Worm (Caenorhabditis elegans) whole organism, early embryonic: Measurements from ENCODE around the gene R11D1.2.

Experiments
- B0310.2 ChIP-seq: sonication (generic microtip); optimal IDR thresholded peaks from 2 replicates; lab custom pipeline; 2016; ENCODE audit warnings: mild to moderate bottlenecking, missing genetic modification characterization, missing compliant biosample characterization
- F13C5.2 ChIP-seq: sonication (generic microtip); optimal IDR thresholded peaks from 2 replicates; lab custom pipeline; 2017; ENCODE audit warnings: mild to moderate bottlenecking, missing genetic modification characterization, inconsistent platforms, missing compliant biosample characterization
- aly-1 ChIP-seq: sonication (generic microtip); optimal IDR thresholded peaks from 2 replicates; lab custom pipeline; 2016; ENCODE audit warnings: missing genetic modification characterization, missing compliant biosample characterization
- ama-1 ChIP-seq: fragments of 150-350 bp; optimal IDR thresholded peaks from 2 replicates; lab custom pipeline; 2014
- ceh-36 ChIP-seq: sonication (generic microtip); optimal IDR thresholded peaks from 2 replicates; lab custom pipeline; 2016; ENCODE audit warnings: missing genetic modification characterization, inconsistent platforms, missing compliant biosample characterization
- ets-7 ChIP-seq: sonication (generic microtip); optimal IDR thresholded peaks from 2 replicates; lab custom pipeline; 2016; ENCODE audit warnings: missing genotype, missing genetic modification characterization, missing compliant biosample characterization
- flt-1 ChIP-seq: fragments of 200-800 bp; sonication (Bioruptor generic); IDR thresholded peaks from 2 replicates; pipeline ENCODE4 v1.3.6; 2022; ENCODE audit warnings: missing genetic modification characterization, missing compliant biosample characterization
- hmbx-1 ChIP-seq: sonication (generic microtip); optimal IDR thresholded peaks from 2 replicates; lab custom pipeline; 2016; ENCODE audit warnings: mild to moderate bottlenecking, missing genetic modification characterization, missing compliant biosample characterization
- hmg-4 ChIP-seq: fragments of 200-800 bp; sonication (Bioruptor generic); optimal IDR thresholded peaks from 2 replicates; lab custom pipeline; 2018; ENCODE audit warnings: mild to moderate bottlenecking, missing genetic modification characterization, missing compliant biosample characterization
- pes-1 ChIP-seq: fragments of 200-800 bp; sonication (Bioruptor generic); IDR thresholded peaks from 2 replicates; pipeline ENCODE4 v1.3.6; 2022; ENCODE audit warnings: missing genetic modification reagents, missing genetic modification characterization, missing compliant biosample characterization
- scrt-1 ChIP-seq: fragments of 200-800 bp; sonication (Bioruptor generic); IDR thresholded peaks from 2 replicates; pipeline ENCODE4 v1.3.6; 2022; ENCODE audit warnings: missing genetic modification characterization, missing compliant biosample characterization
- tbx-11 ChIP-seq: fragments of 200-800 bp; sonication (Bioruptor generic); IDR thresholded peaks from 2 replicates; pipeline ENCODE4 v1.3.6; 2022; ENCODE audit warnings: missing genetic modification characterization, missing compliant biosample characterization
- tbx-37 ChIP-seq: fragments of 200-800 bp; sonication (Bioruptor generic); conservative IDR thresholded peaks from 2 replicates; pipeline ENCODE4 v1.3.6; 2022; ENCODE audit warnings: missing genetic modification reagents, missing genetic modification characterization, missing compliant biosample characterization
- tra-4 ChIP-seq: sonication (generic microtip); optimal IDR thresholded peaks from 2 replicates; lab custom pipeline; 2017; ENCODE audit warnings: missing genetic modification characterization, missing compliant biosample characterization

ce11 chrV:12661619-12662018 is 46.8 kb upstream of the R11D1.2 start, which contains the start of gene W05B10.3:
- no peak for TF ChIP-seq ama-1 (lab: Kevin White, UChicago)
- no peak for TF ChIP-seq ets-7 (tag; lab: Kevin White, UChicago)
- TF ChIP-seq aly-1 = no peak
- no peak for TF ChIP-seq tra-4 (tag; lab: Kevin White, UChicago)
- no peak for TF ChIP-seq F13C5.2 (tag; lab: Kevin White, UChicago)
- no peak for TF ChIP-seq hmbx-1 (tag; lab: Kevin White, UChicago)
- no peak for TF ChIP-seq flt-1 (GFP tag; lab: Robert Waterston, UW)
- no peak for TF ChIP-seq pes-1 (GFP tag; lab: Robert Waterston, UW)
- TF ChIP-seq B0310.2 (tag; lab: Kevin White, UChicago) = no peak
- no peak for TF ChIP-seq scrt-1
- TF ChIP-seq tbx-11 (GFP tag; lab: Robert Waterston, UW) = no peak
- no peak for TF ChIP-seq hmg-4 (GFP tag; lab: Kevin White, UChicago)
- TF ChIP-seq tbx-37 (GFP tag; lab: Robert Waterston, UW) = no peak
- no peak for TF ChIP-seq ceh-36 (tag; lab: Kevin White, UChicago)
